Worm (Caenorhabditis elegans): ENCODE measurements around the gene pes-10.

pes-10 gene

DNA sequence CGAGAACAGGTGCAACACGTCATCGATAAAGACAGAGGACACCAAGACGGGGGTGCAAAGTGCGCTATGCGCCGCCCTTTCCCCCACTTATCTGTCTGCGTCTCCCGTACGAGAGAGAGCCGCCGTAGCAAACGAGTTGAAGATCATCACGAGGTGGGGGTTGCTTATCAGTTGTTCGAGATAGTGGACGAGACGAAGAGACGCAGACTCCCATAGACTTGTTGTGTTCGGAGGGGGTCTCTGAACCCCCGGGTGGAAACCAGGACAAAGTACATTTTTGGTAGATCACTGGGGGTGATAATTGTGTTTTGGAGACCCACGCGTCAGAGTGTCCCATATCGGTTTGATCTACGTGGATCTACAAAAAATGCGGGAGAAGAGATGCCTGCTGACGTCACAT is 48.8 kb downstream of the pes-10 start:
- no peak for TF ChIP-seq unc-62 (GFP tag; optimal IDR thresholded peaks at IDR 0.05)

DNA sequence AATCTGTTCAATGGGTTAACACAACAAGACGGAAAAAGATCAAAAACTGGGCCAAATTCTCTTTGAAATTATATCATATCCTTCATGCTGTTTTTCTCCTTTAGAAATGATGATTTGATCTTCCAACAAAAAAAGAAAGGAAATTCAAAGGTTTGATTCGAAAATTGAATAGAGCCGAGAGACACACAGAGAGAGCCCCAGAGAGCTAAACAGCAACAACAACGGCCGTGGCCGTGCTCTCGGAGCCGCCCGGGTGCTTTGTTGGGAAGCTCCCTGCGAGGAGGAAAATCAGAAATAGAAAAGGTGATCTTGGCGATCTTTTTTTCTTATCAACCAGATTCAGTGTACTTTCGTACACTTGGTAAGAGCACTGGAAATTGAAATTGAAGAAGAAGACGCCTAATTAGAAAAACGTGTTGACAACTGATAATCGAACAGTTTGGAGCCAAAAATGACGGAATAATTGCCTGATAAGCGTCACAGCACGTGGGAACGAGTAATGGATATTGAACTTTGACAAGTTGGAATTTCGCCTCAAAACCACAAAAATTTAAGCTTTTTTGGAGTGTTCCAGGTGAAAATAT is 50.3 kb downstream of the pes-10 start:
- TF ChIP-seq unc-62 (GFP tag; optimal IDR thresholded peaks at IDR 0.05) = no peak

Data from whole organism, dauer.